Worm (Caenorhabditis elegans) whole organism, L4 larva: ENCODE data around the gene ceh-27.

ENCODE experiments used
- fos-1 ChIP-seq: fragments of 150-350 bp; optimal IDR thresholded peaks from 2 replicates; lab custom pipeline; 2014; ENCODE audit warnings: missing biosample characterization, missing genetic modification characterization
- lin-39 ChIP-seq: fragments of 150-350 bp; optimal IDR thresholded peaks from 2 replicates; lab custom pipeline; 2014; ENCODE audit warnings: missing biosample characterization, missing genetic modification reagents, missing genetic modification characterization
- zfp-2 ChIP-seq: sonication (generic microtip); optimal IDR thresholded peaks from 2 replicates; lab custom pipeline; 2016; ENCODE audit warnings: mild to moderate bottlenecking, missing genetic modification characterization, missing compliant biosample characterization

- TF ChIP-seq zfp-2 (tag; lab: Kevin White, UChicago) (no peak), fos-1 (tag; lab: Kevin White, UChicago) (no peak), lin-39 (no peak)
Measured at ce11 chrV:11621276-11621675, 43.6 kb downstream of the ceh-27 start.
